Worm (Caenorhabditis elegans) whole organism, mixed stage, embryonic: ENCODE results near the gene C40H1.9.

ENCODE experiments used
- M03D4.4 ChIP-seq: sonication (generic microtip); optimal IDR thresholded peaks from 2 replicates; lab custom pipeline; 2017; ENCODE audit warnings: mild to moderate bottlenecking, missing genetic modification characterization, missing compliant biosample characterization
- bed-3 ChIP-seq: fragments of 200-800 bp; sonication (Bioruptor generic); optimal IDR thresholded peaks from 3 replicates; lab custom pipeline; 2018; ENCODE audit warnings: mild to moderate bottlenecking, missing genetic modification characterization, moderate library complexity, missing compliant biosample characterization
- blmp-1 ChIP-seq: fragments of 150-350 bp; optimal IDR thresholded peaks from 2 replicates; lab custom pipeline; 2014; ENCODE audit warnings: missing biosample characterization, missing genetic modification characterization
- ceh-39 ChIP-seq: fragments of 150-350 bp; optimal IDR thresholded peaks from 2 replicates; lab custom pipeline; 2014; ENCODE audit warnings: missing biosample characterization, missing genetic modification characterization
- ceh-83 ChIP-seq: fragments of 200-800 bp; sonication (Bioruptor generic); optimal IDR thresholded peaks from 2 replicates; lab custom pipeline; 2018; ENCODE audit warnings: mild to moderate bottlenecking, missing genetic modification characterization, missing compliant biosample characterization
- ces-1 ChIP-seq: fragments of 150-350 bp; optimal IDR thresholded peaks from 2 replicates; lab custom pipeline; 2014; ENCODE audit warnings: missing biosample characterization, missing genetic modification reagents, missing genetic modification characterization
- cnd-1 ChIP-seq: fragments of 200-800 bp; sonication (Bioruptor generic); optimal IDR thresholded peaks from 2 replicates; lab custom pipeline; 2018; ENCODE audit warnings: mild to moderate bottlenecking, missing genetic modification characterization, missing compliant biosample characterization
- drap-1 ChIP-seq: fragments of 200-800 bp; sonication (Bioruptor generic); optimal IDR thresholded peaks from 3 replicates; lab custom pipeline; 2018; ENCODE audit warnings: mild to moderate bottlenecking, missing genetic modification characterization, missing compliant biosample characterization
- elt-1 ChIP-seq: sonication (generic microtip); optimal IDR thresholded peaks from 2 replicates; lab custom pipeline; 2017; ENCODE audit warnings: missing genetic modification characterization, mild to moderate bottlenecking, missing compliant biosample characterization, antibody characterized with exemption, moderate library complexity, borderline replicate concordance; ENCODE audit not compliant: insufficient read depth
- elt-3 ChIP-seq: fragments of 150-350 bp; optimal IDR thresholded peaks from 2 replicates; lab custom pipeline; 2014; ENCODE audit warnings: missing biosample characterization, missing genetic modification characterization
- flh-1 ChIP-seq: fragments of 200-800 bp; sonication (Bioruptor generic); optimal IDR thresholded peaks from 2 replicates; lab custom pipeline; 2018; ENCODE audit warnings: mild to moderate bottlenecking, missing genetic modification characterization, moderate library complexity, missing compliant biosample characterization
- ham-2 ChIP-seq: fragments of 200-800 bp; sonication (Bioruptor generic); optimal IDR thresholded peaks from 2 replicates; lab custom pipeline; 2018; ENCODE audit warnings: mild to moderate bottlenecking, missing genetic modification characterization, missing compliant biosample characterization
- hlh-1 ChIP-seq: fragments of 150-350 bp; optimal IDR thresholded peaks from 2 replicates; lab custom pipeline; 2014; ENCODE audit warnings: missing biosample characterization, missing genetic modification reagents, missing genetic modification characterization
- lin-13 ChIP-seq: fragments of 150-350 bp; optimal IDR thresholded peaks from 2 replicates; lab custom pipeline; 2014; ENCODE audit warnings: missing biosample characterization, missing genetic modification characterization
- lin-32 ChIP-seq: fragments of 200-800 bp; sonication (Bioruptor generic); optimal IDR thresholded peaks from 2 replicates; lab custom pipeline; 2018; ENCODE audit warnings: mild to moderate bottlenecking, missing genetic modification characterization, missing compliant biosample characterization
- lsy-2 ChIP-seq: fragments of 150-350 bp; optimal IDR thresholded peaks from 2 replicates; lab custom pipeline; 2014; ENCODE audit warnings: missing biosample characterization, missing genetic modification characterization
- mab-5 ChIP-seq: fragments of 150-350 bp; optimal IDR thresholded peaks from 2 replicates; lab custom pipeline; 2014; ENCODE audit warnings: missing biosample characterization, missing genetic modification characterization
- mep-1 ChIP-seq: fragments of 150-350 bp; optimal IDR thresholded peaks from 2 replicates; lab custom pipeline; 2017; ENCODE audit warnings: missing biosample characterization, missing genetic modification reagents, missing genetic modification characterization, inconsistent platforms
- mls-2 ChIP-seq: sonication (generic microtip); optimal IDR thresholded peaks from 2 replicates; lab custom pipeline; 2016; ENCODE audit warnings: mild to moderate bottlenecking, missing genetic modification characterization, moderate library complexity, missing compliant biosample characterization
- nhr-2 ChIP-seq: fragments of 150-350 bp; optimal IDR thresholded peaks from 2 replicates; lab custom pipeline; 2014; ENCODE audit warnings: missing biosample characterization, missing genetic modification characterization
- nhr-237 ChIP-seq: fragments of 150-350 bp; optimal IDR thresholded peaks from 2 replicates; lab custom pipeline; 2014; ENCODE audit warnings: missing biosample characterization, missing genetic modification characterization
- nhr-28 ChIP-seq: fragments of 150-350 bp; optimal IDR thresholded peaks from 2 replicates; lab custom pipeline; 2014; ENCODE audit warnings: missing biosample characterization, missing genetic modification characterization
- nhr-76 ChIP-seq: sonication (generic microtip); optimal IDR thresholded peaks from 2 replicates; lab custom pipeline; 2017; ENCODE audit warnings: missing biosample characterization, missing genetic modification characterization
- pha-4 ChIP-seq: fragments of 150-350 bp; optimal IDR thresholded peaks from 2 replicates; lab custom pipeline; 2018; ENCODE audit warnings: missing biosample characterization, missing genetic modification reagents, missing genetic modification characterization
- sem-2 ChIP-seq: fragments of 200-800 bp; sonication (Bioruptor generic); optimal IDR thresholded peaks from 2 replicates; lab custom pipeline; 2018; ENCODE audit warnings: mild to moderate bottlenecking, missing genetic modification characterization, missing compliant biosample characterization
- snpc-4 ChIP-seq: fragments of 150-350 bp; optimal IDR thresholded peaks from 2 replicates; lab custom pipeline; 2014; ENCODE audit warnings: missing biosample characterization, missing genetic modification characterization
- sptf-1 ChIP-seq: sonication (generic microtip); optimal IDR thresholded peaks from 2 replicates; lab custom pipeline; 2017; ENCODE audit warnings: mild to moderate bottlenecking, missing genetic modification characterization, moderate library complexity, missing compliant biosample characterization
- tbx-8 ChIP-seq: fragments of 200-800 bp; sonication (Bioruptor generic); optimal IDR thresholded peaks from 2 replicates; lab custom pipeline; 2018; ENCODE audit warnings: mild to moderate bottlenecking, missing genetic modification characterization, moderate library complexity, missing compliant biosample characterization
- unc-120 ChIP-seq: sonication (generic microtip); optimal IDR thresholded peaks from 2 replicates; lab custom pipeline; 2017; ENCODE audit warnings: missing genetic modification characterization, missing compliant biosample characterization; ENCODE audit not compliant: poor library complexity, severe bottlenecking
- unc-39 ChIP-seq: fragments of 150-350 bp; optimal IDR thresholded peaks from 2 replicates; lab custom pipeline; 2014; ENCODE audit warnings: missing biosample characterization, missing genetic modification characterization
- unc-62 ChIP-seq: fragments of 150-350 bp; optimal IDR thresholded peaks from 2 replicates; lab custom pipeline; 2014; ENCODE audit warnings: missing biosample characterization, missing genetic modification reagents, missing genetic modification characterization
- ztf-11 ChIP-seq: fragments of 150-350 bp; optimal IDR thresholded peaks from 2 replicates; lab custom pipeline; 2014; ENCODE audit warnings: missing biosample characterization, missing genetic modification characterization

C40H1.9 gene

DNA sequence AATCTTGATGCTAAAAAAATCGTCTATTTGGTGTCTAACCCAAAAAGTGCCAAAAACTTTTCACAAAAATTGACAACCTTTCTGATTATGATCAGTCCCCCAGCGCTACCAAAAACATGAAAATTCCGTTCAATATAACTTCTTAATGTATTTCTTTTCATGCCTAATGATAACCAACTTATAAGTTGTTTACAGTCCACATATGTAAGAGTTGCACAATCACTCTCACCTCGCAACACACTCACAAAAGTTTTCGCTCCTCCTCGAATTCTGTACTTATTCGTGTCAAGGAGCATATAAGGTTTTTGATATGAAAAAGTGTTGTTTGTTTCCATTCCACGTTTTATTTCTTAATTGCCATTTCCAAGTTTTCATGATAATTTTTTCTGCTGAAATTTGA lies 31.2 kb upstream of the C40H1.9 start:
- TF ChIP-seq lsy-2 (tag; lab: Kevin White, UChicago) (no peak), ztf-11 (tag; lab: Kevin White, UChicago) (no peak), bed-3 (GFP tag; lab: Kevin White, UChicago) (no peak), ceh-83 (no peak), ham-2 (GFP tag; lab: Kevin White, UChicago) (no peak), ceh-39 (no peak), unc-120 (tag; lab: Kevin White, UChicago) (no peak), drap-1 (GFP tag; lab: Kevin White, UChicago) (no peak), unc-39 (no peak), M03D4.4 (no peak), mab-5 (tag; lab: Kevin White, UChicago) (no peak), lin-13 (no peak), snpc-4 (tag; lab: Kevin White, UChicago) (no peak), blmp-1 (tag; lab: Kevin White, UChicago) (no peak), cnd-1 (tag; lab: Kevin White, UChicago) (no peak)

DNA sequence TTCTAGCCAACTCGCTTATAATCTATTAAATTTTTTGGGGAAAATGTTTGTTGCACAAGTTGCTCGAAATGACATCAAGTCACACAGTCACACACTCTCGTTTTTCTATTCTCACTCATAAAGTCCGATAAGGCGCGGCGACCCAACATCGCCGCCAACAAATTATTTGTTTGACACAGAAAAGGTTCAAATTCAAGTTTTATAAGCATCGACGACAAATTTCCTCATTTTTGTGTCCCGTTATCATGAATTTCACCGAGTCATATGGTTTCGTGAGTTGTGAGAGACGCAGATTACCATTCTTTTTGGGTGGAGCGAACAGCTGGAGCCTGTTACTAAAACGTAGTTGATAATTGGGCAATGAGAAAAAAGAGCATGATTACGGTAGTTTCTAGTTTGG lies 29.9 kb upstream of the C40H1.9 start:
- TF ChIP-seq nhr-76 (tag; lab: Kevin White, UChicago) (no peak), lin-32 (GFP tag; lab: Kevin White, UChicago) (no peak), nhr-28 (tag; lab: Kevin White, UChicago) (no peak), hlh-1 (tag; lab: Kevin White, UChicago) (no peak), flh-1 (GFP tag; lab: Kevin White, UChicago) (no peak), pha-4 (tag; lab: Kevin White, UChicago) (no peak), ham-2 (GFP tag; lab: Kevin White, UChicago) (no peak)

DNA sequence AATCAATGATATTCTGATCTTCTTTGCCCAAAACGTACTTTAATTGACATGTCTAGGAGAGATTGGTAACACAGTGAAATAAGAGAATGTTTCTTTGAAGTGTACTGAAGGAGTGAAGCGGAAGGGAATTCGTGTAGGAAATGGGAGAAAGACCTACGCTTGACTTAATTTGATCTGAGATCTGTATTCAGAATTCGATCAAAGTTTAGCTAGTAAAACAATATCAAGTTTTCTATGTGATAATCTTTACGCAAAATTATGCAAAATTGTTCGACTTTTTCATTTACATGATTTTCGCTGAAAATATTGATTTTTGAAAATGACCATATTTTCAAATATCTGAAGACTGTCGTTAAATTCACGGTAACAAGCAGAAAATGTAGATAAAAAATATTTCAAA lies 22.4 kb upstream of the C40H1.9 start, which contains the start of gene K01B6.4:
Gene K01B6.4, minus strand, starts transcription at position 101 of the 400 bp plus-strand sequence.
- TF ChIP-seq sptf-1 (no peak), tbx-8 (GFP tag; lab: Kevin White, UChicago) (no peak), nhr-237 (tag; lab: Kevin White, UChicago) (no peak), cnd-1 (tag; lab: Kevin White, UChicago) (no peak), ces-1 (GFP tag; lab: Kevin White, UChicago) (no peak), elt-3 (tag; lab: Kevin White, UChicago) (no peak), elt-1 (no peak), ham-2 (GFP tag; lab: Kevin White, UChicago) (no peak), sem-2 (GFP tag; lab: Kevin White, UChicago) (no peak), bed-3 (GFP tag; lab: Kevin White, UChicago) (no peak), flh-1 (GFP tag; lab: Kevin White, UChicago) (no peak), unc-120 (tag; lab: Kevin White, UChicago) (no peak), pha-4 (tag; lab: Kevin White, UChicago) (no peak), nhr-2 (no peak), unc-62 (no peak)

DNA sequence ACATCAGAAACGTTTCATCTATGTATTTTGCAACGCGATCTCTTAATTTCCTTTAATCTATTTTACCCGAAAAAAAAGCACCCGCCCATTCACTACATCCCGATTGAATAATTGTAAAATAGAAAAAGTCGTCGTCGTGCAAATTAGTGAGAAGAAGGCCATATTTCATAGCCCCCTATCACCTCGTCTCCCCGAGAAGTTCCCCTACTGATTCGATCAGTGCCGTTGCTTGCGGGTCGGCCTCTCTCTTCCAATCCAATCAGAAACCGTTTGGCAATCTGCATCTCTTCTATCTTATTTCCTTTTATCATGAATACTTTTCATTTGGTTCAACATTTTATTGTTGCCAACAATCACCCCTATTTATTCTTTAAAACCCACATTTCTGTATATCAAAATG lies 20.6 kb upstream of the C40H1.9 start:
- TF ChIP-seq ceh-39: no peak
- TF ChIP-seq ztf-11 (tag; lab: Kevin White, UChicago): no peak
- no peak for TF ChIP-seq ces-1 (GFP tag; lab: Kevin White, UChicago)
- TF ChIP-seq lin-32 (GFP tag; lab: Kevin White, UChicago): no peak
- TF ChIP-seq sptf-1: no peak
- TF ChIP-seq ham-2 (GFP tag; lab: Kevin White, UChicago): no peak
- TF ChIP-seq elt-1: no peak
- TF ChIP-seq sem-2 (GFP tag; lab: Kevin White, UChicago): no peak
- TF ChIP-seq ceh-83: no peak
- TF ChIP-seq mep-1: no peak
- no peak for TF ChIP-seq mls-2 (tag; lab: Kevin White, UChicago)
- TF ChIP-seq tbx-8 (GFP tag; lab: Kevin White, UChicago): no peak
- TF ChIP-seq nhr-237 (tag; lab: Kevin White, UChicago): no peak

DNA sequence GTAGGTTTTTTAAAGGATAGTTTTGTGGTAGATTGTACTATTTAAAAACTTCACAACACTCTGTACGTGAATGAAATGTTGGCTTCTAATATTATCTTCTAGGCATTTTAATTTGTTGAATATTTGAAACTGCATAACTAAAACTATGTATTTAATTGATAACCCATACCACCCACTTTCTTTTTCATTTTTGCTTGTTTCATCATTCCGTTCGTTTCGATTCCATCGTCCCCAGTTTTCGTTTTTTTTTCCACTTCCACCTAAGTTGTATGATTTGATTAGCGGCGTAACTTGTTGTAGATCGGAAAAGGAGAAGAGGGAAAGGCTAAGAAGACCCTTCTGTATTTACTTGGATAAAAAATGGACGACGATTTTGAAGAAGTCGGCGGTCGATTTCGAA lies 19.8 kb upstream of the C40H1.9 start, which contains the start of gene K01B6.3:
Gene K01B6.3, plus strand, starts transcription at position 301 of the 400 bp plus-strand sequence.
- TF ChIP-seq elt-3 (tag; lab: Kevin White, UChicago) (no peak), ceh-39 (no peak), M03D4.4 (no peak), ces-1 (GFP tag; lab: Kevin White, UChicago) (no peak), nhr-2 (no peak), sptf-1 (no peak), drap-1 (GFP tag; lab: Kevin White, UChicago) (no peak), unc-39 (no peak), bed-3 (GFP tag; lab: Kevin White, UChicago) (no peak), lsy-2 (tag; lab: Kevin White, UChicago) (no peak), mls-2 (tag; lab: Kevin White, UChicago) (no peak)
